Fruit fly (Drosophila melanogaster) whole organism, prepupa: ENCODE data around the gene CG13603.
A peak's percentile ranks its signal among the peaks of the same experiment; 100 is the strongest.

ENCODE experiments used
- Blimp-1 ChIP-seq: fragments of 200-800 bp; sonication (Bioruptor generic); optimal IDR thresholded peaks from 3 replicates; lab custom pipeline; 2017; ENCODE audit warnings: missing biosample characterization, missing genetic modification characterization, mild to moderate bottlenecking, moderate library complexity, missing genetic modification reagents
- CG10631 ChIP-seq: fragments of 200-800 bp; sonication (Bioruptor generic); optimal IDR thresholded peaks from 2 replicates; lab custom pipeline; 2016; ENCODE audit warnings: missing biosample characterization, missing genetic modification characterization
- CG10669 ChIP-seq: fragments of 200-800 bp; sonication (Bioruptor generic); optimal IDR thresholded peaks from 3 replicates; lab custom pipeline; 2018; ENCODE audit warnings: missing biosample characterization, mild to moderate bottlenecking, missing genetic modification characterization, moderate library complexity
- CG11294 ChIP-seq: fragments of 200-800 bp; sonication (Bioruptor generic); IDR thresholded peaks from 2 replicates; pipeline ENCODE4 v1.3.6; 2022; ENCODE audit warnings: missing biosample characterization, missing genetic modification characterization
- CG11762 ChIP-seq: fragments of 200-800 bp; sonication (Bioruptor generic); optimal IDR thresholded peaks from 3 replicates; lab custom pipeline; 2016; ENCODE audit warnings: missing biosample characterization, missing genetic modification characterization; ENCODE audit not compliant: insufficient read depth
- CG11902 ChIP-seq: fragments of 200-800 bp; sonication (Bioruptor generic); optimal IDR thresholded peaks from 3 replicates; lab custom pipeline; 2016; ENCODE audit warnings: missing biosample characterization, missing genetic modification characterization
- CG15336 ChIP-seq: fragments of 200-800 bp; sonication (Bioruptor generic); IDR thresholded peaks from 2 replicates; pipeline ENCODE4 v1.3.6; 2022; ENCODE audit warnings: missing biosample characterization, missing genetic modification characterization
- CG1621 ChIP-seq: fragments of 200-800 bp; sonication (Bioruptor generic); optimal IDR thresholded peaks from 3 replicates; lab custom pipeline; 2018; ENCODE audit warnings: missing biosample characterization, mild to moderate bottlenecking, missing genetic modification characterization
- CG16779 ChIP-seq: fragments of 200-800 bp; sonication (Bioruptor generic); optimal IDR thresholded peaks from 3 replicates; lab custom pipeline; 2017; ENCODE audit warnings: missing biosample characterization, mild to moderate bottlenecking, missing genetic modification characterization
- CG3032 ChIP-seq: fragments of 200-800 bp; optimal IDR thresholded peaks from 2 replicates; lab custom pipeline; 2019; ENCODE audit warnings: missing biosample characterization, mild to moderate bottlenecking, missing genetic modification characterization, moderate library complexity
- CG31627 ChIP-seq: fragments of 200-800 bp; sonication (Bioruptor generic); optimal IDR thresholded peaks from 3 replicates; lab custom pipeline; 2016; ENCODE audit warnings: missing biosample characterization, missing genetic modification characterization
- CG32006 ChIP-seq: fragments of 200-800 bp; sonication (Bioruptor generic); optimal IDR thresholded peaks from 3 replicates; lab custom pipeline; 2017; ENCODE audit warnings: missing biosample characterization, mild to moderate bottlenecking, missing genetic modification characterization
- CG34406 ChIP-seq: fragments of 200-800 bp; sonication (Bioruptor generic); optimal IDR thresholded peaks from 3 replicates; lab custom pipeline; 2016; ENCODE audit warnings: missing biosample characterization, missing genetic modification characterization
- CG3919 ChIP-seq: fragments of 200-800 bp; sonication (Bioruptor generic); optimal IDR thresholded peaks from 3 replicates; lab custom pipeline; 2016; ENCODE audit warnings: missing biosample characterization, missing genetic modification characterization
- CG6276 ChIP-seq: fragments of 200-800 bp; sonication (Bioruptor generic); optimal IDR thresholded peaks from 2 replicates; lab custom pipeline; 2017; ENCODE audit warnings: missing biosample characterization, mild to moderate bottlenecking, missing genetic modification characterization
- CG6792 ChIP-seq: fragments of 200-800 bp; sonication (Bioruptor generic); optimal IDR thresholded peaks from 3 replicates; lab custom pipeline; 2016; ENCODE audit warnings: missing biosample characterization, missing genetic modification characterization
- CG6854 ChIP-seq: fragments of 200-800 bp; sonication (Bioruptor generic); optimal IDR thresholded peaks from 2 replicates; lab custom pipeline; 2017; ENCODE audit warnings: missing biosample characterization, mild to moderate bottlenecking, missing genetic modification characterization
- CG7368 ChIP-seq: fragments of 200-800 bp; sonication (Bioruptor generic); optimal IDR thresholded peaks from 3 replicates; lab custom pipeline; 2016; ENCODE audit warnings: missing biosample characterization, missing genetic modification characterization
- CG8119 ChIP-seq: fragments of 200-800 bp; sonication (Bioruptor generic); IDR thresholded peaks from 3 replicates; pipeline ENCODE4 v1.3.6; 2022; ENCODE audit warnings: missing biosample characterization, missing genetic modification characterization
- CG8632 ChIP-seq: fragments of 200-800 bp; sonication (Bioruptor generic); optimal IDR thresholded peaks from 3 replicates; lab custom pipeline; 2016; ENCODE audit warnings: missing biosample characterization, missing genetic modification characterization
- CG9139 ChIP-seq: fragments of 200-800 bp; sonication (Bioruptor generic); optimal IDR thresholded peaks from 3 replicates; lab custom pipeline; 2017; ENCODE audit warnings: missing biosample characterization, mild to moderate bottlenecking, missing genetic modification characterization
- Eip78C ChIP-seq: fragments of 200-800 bp; sonication (Bioruptor generic); peaks from one replicate; lab custom pipeline; 2016; ENCODE audit warnings: missing biosample characterization, missing genetic modification characterization
- Ets96B ChIP-seq: fragments of 200-800 bp; optimal IDR thresholded peaks from 2 replicates; lab custom pipeline; 2019; ENCODE audit warnings: missing biosample characterization, mild to moderate bottlenecking, missing genetic modification characterization, moderate library complexity
- Gug ChIP-seq: fragments of 200-800 bp; sonication (Bioruptor generic); IDR thresholded peaks from 2 replicates; pipeline ENCODE4 v1.3.6; 2022; ENCODE audit warnings: missing biosample characterization, missing genetic modification characterization
- Hr39 ChIP-seq: fragments of 200-800 bp; sonication (Bioruptor generic); optimal IDR thresholded peaks from 2 replicates; lab custom pipeline; 2016; ENCODE audit warnings: missing biosample characterization, missing genetic modification characterization
- Lpt ChIP-seq: fragments of 200-800 bp; sonication (Bioruptor generic); optimal IDR thresholded peaks from 3 replicates; lab custom pipeline; 2016; ENCODE audit warnings: missing biosample characterization, missing genetic modification characterization
- Met ChIP-seq: fragments of 200-800 bp; sonication (Bioruptor generic); optimal IDR thresholded peaks from 3 replicates; lab custom pipeline; 2016; ENCODE audit warnings: missing biosample characterization, missing genetic modification characterization
- OdsH ChIP-seq: fragments of 200-800 bp; sonication (Bioruptor generic); optimal IDR thresholded peaks from 3 replicates; lab custom pipeline; 2016; ENCODE audit warnings: missing biosample characterization, missing genetic modification characterization
- Sox102F ChIP-seq: fragments of 200-800 bp; sonication (Bioruptor generic); optimal IDR thresholded peaks from 2 replicates; lab custom pipeline; 2016; ENCODE audit warnings: missing biosample characterization, mild to moderate bottlenecking, missing genetic modification characterization
- Sox14 ChIP-seq: fragments of 200-800 bp; sonication (Bioruptor generic); optimal IDR thresholded peaks from 3 replicates; lab custom pipeline; 2016; ENCODE audit warnings: missing biosample characterization, missing genetic modification characterization
- achi ChIP-seq: fragments of 200-800 bp; sonication (Bioruptor generic); optimal IDR thresholded peaks from 3 replicates; lab custom pipeline; 2016; ENCODE audit warnings: missing biosample characterization, missing genetic modification characterization
- acj6 ChIP-seq: fragments of 200-800 bp; sonication (Bioruptor generic); optimal IDR thresholded peaks from 3 replicates; lab custom pipeline; 2016; ENCODE audit warnings: missing biosample characterization, missing genetic modification characterization
- cyc ChIP-seq: fragments of 200-800 bp; sonication (Bioruptor generic); optimal IDR thresholded peaks from 3 replicates; lab custom pipeline; 2016; ENCODE audit warnings: missing biosample characterization, missing genetic modification characterization
- dsx ChIP-seq: fragments of 200-800 bp; optimal IDR thresholded peaks from 3 replicates; lab custom pipeline; 2019; ENCODE audit warnings: missing biosample characterization, mild to moderate bottlenecking, missing genetic modification characterization, moderate library complexity; ENCODE audit not compliant: poor library complexity, severe bottlenecking
- eg ChIP-seq: fragments of 200-800 bp; sonication (Bioruptor generic); IDR thresholded peaks from 3 replicates; pipeline ENCODE4 v1.3.6; 2022; ENCODE audit warnings: missing biosample characterization, missing genetic modification characterization
- esn ChIP-seq: fragments of 200-800 bp; sonication (Bioruptor generic); optimal IDR thresholded peaks from 2 replicates; lab custom pipeline; 2016; ENCODE audit warnings: missing biosample characterization, mild to moderate bottlenecking, missing genetic modification characterization, moderate library complexity
- fkh ChIP-seq: fragments of 200-800 bp; sonication (Bioruptor generic); optimal IDR thresholded peaks from 3 replicates; lab custom pipeline; 2017; ENCODE audit warnings: missing biosample characterization, mild to moderate bottlenecking, missing genetic modification characterization, moderate library complexity
- lz ChIP-seq: fragments of 200-800 bp; sonication (Bioruptor generic); optimal IDR thresholded peaks from 3 replicates; lab custom pipeline; 2016; ENCODE audit warnings: missing biosample characterization, missing genetic modification characterization
- net ChIP-seq: fragments of 200-800 bp; sonication (Bioruptor generic); optimal IDR thresholded peaks from 3 replicates; lab custom pipeline; 2016; ENCODE audit warnings: missing biosample characterization, missing genetic modification characterization
- pdm3 ChIP-seq: fragments of 200-800 bp; sonication (Bioruptor generic); optimal IDR thresholded peaks from 3 replicates; lab custom pipeline; 2016; ENCODE audit warnings: missing biosample characterization, missing genetic modification characterization
- ss ChIP-seq, 2 experiments: fragments of 200-800 bp; sonication (Bioruptor generic); optimal IDR thresholded peaks; 2 replicates in 1 of 2; 3 replicates in 1 of 2; lab custom pipeline; 2017 to 2018; ENCODE audit warnings: mild to moderate bottlenecking in 2 of 2, missing biosample characterization in 2 of 2, missing genetic modification characterization in 2 of 2, moderate library complexity in 1 of 2
- svp ChIP-seq: fragments of 200-800 bp; sonication (Bioruptor generic); peaks from one replicate; lab custom pipeline; 2016; ENCODE audit warnings: missing biosample characterization, missing genetic modification characterization
- topi ChIP-seq: fragments of 200-800 bp; sonication (Bioruptor generic); optimal IDR thresholded peaks from 3 replicates; lab custom pipeline; 2016; ENCODE audit warnings: missing biosample characterization, missing genetic modification characterization

CG13603 gene

DNA sequence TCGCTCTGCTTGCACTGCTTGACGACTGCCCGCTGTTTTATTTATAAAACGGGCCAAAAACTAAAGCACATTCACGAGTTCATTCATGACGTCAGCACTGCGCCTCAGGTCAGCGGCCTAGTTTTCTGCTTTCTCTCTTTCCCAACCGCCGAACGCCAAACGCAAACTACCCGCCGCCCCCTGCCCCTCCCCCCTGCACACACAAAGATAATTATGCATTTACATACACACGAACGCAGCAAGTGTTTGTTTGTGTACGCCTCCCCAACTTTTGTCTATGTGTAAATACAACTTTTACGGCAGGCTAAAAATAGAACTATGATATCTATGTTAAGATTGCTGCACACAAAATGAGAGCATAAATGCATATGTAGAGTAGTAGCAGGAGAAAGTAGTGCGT lies 15.2 kb downstream of the CG13603 start:
- TF ChIP-seq esn (GFP tag; lab: Kevin White, UChicago) (no peak), CG11294 (GFP tag; lab: Robert Waterston, UW) (no peak), Gug (no peak), Sox14 (GFP tag; lab: Kevin White, UChicago) (no peak), CG6792 (no peak), Blimp-1 (no peak), Ets96B (tag; lab: Kevin White, UChicago) (no peak), net (no peak)

DNA sequence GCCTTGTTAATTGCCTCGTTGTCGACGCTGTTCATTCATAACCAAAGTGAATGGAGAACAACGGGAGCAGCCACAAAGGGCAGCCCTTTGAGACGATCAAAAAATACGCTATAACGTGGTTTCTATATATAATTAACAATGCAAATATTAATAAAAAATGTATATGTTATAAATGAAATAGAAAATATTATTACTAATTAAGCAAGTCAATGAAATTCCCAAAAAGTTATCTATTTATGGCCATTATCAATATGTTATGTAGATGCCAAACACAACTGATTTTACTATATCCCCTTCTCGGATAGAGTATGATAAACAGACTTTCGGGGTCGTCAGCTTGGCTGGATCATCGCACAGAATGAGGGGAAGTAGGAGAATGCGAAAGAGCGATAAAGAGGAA lies 16.9 kb downstream of the CG13603 start:
- TF ChIP-seq acj6 (GFP tag; lab: Kevin White, UChicago) (no peak), CG10669 (GFP tag; lab: Kevin White, UChicago) (peak; percentile 26), CG8632 (GFP tag; lab: Kevin White, UChicago) (peak; percentile 24), Ets96B (tag; lab: Kevin White, UChicago) (peak; percentile 17), CG34406 (no peak), achi (peak; percentile 7), CG10631 (peak; percentile 1), CG32006 (peak; percentile 13), lz (GFP tag; lab: Kevin White, UChicago) (no peak), CG11902 (GFP tag; lab: Kevin White, UChicago) (peak; percentile 0)

DNA sequence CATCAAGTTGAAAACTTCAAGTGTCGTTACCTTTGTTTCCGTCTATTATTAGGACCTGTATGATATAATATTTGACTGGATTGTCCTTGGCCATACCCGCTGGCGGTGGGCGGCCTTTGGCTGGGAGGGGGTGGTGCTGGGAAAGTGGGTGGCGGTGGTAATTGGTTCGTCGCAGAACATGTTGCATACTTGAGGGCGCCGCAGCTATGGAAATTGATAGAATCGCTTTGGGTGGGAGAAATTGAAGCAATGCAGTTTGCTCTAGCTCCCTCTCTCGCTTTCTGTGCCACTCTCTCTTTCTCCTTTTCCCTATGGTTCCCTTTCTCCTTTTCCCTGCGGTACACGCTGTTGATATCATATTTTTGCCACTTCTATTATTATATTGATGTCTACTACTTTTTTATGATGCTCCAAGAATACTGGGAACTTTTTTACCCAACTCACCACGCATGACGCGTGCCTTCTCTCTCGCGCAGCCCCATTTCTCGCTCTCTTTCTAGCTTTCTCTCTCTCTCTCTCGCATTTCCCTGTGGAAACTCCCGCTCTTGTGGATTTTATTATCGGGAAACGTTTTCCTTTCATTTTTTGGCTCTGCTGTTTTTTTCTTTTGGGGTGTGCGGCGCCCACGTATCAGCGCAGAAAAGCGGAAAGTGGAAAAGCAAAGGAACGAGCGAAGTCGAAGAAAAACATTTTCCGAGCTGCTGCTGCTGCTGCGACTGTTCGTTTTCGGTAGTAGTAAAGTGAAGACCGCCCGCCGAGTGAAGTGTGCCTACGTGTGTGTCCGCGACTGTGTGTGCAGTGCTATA lies 21.3 kb downstream of the CG13603 start:
- TF ChIP-seq svp (GFP tag; lab: Kevin White, UChicago) (peak; percentile 12), Eip78C (peak; percentile 12), OdsH (GFP tag; lab: Kevin White, UChicago) (no peak)

DNA sequence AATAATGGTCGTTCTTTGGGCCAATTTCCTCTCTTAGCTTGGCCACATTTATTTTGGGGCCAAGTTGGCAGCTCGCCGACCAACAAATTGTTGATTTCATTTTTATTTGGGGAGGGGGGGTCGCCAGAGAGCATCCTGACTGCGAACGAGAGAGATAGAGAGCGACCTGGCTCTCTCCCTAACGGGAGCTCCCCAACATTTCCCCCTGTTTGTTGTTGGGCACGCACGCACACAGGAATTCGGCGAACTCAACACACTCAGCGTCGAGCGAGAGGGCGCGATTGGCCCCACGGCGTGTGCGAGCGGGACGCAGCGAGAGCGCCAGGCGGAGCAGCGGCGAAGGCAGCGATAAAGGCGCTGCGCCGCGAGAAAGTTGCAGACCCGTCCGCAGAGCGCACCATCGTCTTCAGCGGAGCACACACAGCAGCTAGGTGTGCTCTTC lies 23.6 kb downstream of the CG13603 start, which contains the start of gene CG31140:
TSS of gene CG31140 (plus strand) at position 400 of the 442 bp plus-strand sequence.
- no peak for TF ChIP-seq Sox14 (GFP tag; lab: Kevin White, UChicago)
- TF ChIP-seq CG7368 (GFP tag; lab: Kevin White, UChicago): peak; percentile 47
- no peak for TF ChIP-seq Blimp-1
- no peak for TF ChIP-seq OdsH (GFP tag; lab: Kevin White, UChicago)
- TF ChIP-seq CG3032 (tag; lab: Kevin White, UChicago): no peak
- TF ChIP-seq CG1621 (tag; lab: Kevin White, UChicago): peak; percentile 48
- no peak for TF ChIP-seq achi
- peak; percentile 80 for TF ChIP-seq Eip78C
- TF ChIP-seq CG8632 (GFP tag; lab: Kevin White, UChicago): no peak
- TF ChIP-seq lz (GFP tag; lab: Kevin White, UChicago): no peak
- no peak for TF ChIP-seq topi (GFP tag; lab: Kevin White, UChicago)
- no peak for TF ChIP-seq CG31627 (GFP tag; lab: Kevin White, UChicago)
- peak; percentile 45 for TF ChIP-seq svp (GFP tag; lab: Kevin White, UChicago)
- no peak for TF ChIP-seq CG9139
- no peak for TF ChIP-seq CG11762
- no peak for TF ChIP-seq CG32006
- peak; percentile 31 for TF ChIP-seq Lpt
- TF ChIP-seq CG6276: peak; percentile 27
- peak; percentile 79 for TF ChIP-seq CG6854 (GFP tag; lab: Kevin White, UChicago)
- TF ChIP-seq CG11902 (GFP tag; lab: Kevin White, UChicago): no peak
- peak; percentile 25 to 65 for TF ChIP-seq ss (GFP tag; optimal IDR thresholded peaks at IDR 0.05; lab: Kevin White, UChicago)
- no peak for TF ChIP-seq cyc (GFP tag; lab: Kevin White, UChicago)
- TF ChIP-seq Hr39 (GFP tag; lab: Kevin White, UChicago): no peak
- TF ChIP-seq eg (GFP tag; lab: Robert Waterston, UW): peak; percentile 48; the same call in 2 of the 3 replicates
- TF ChIP-seq net: peak; percentile 46
- peak; percentile 42 for TF ChIP-seq CG3919
- peak; percentile 27 for TF ChIP-seq Ets96B (tag; lab: Kevin White, UChicago)
- no peak for TF ChIP-seq pdm3
- TF ChIP-seq CG15336 (GFP tag; lab: Robert Waterston, UW): peak; percentile 21; the same call in 1 of the 2 replicates
- peak; percentile 54 for TF ChIP-seq CG16779 (tag; lab: Kevin White, UChicago)
- peak; percentile 23 for TF ChIP-seq Sox102F (GFP tag; lab: Kevin White, UChicago)
- no peak for TF ChIP-seq fkh (GFP tag; lab: Kevin White, UChicago)
- no peak for TF ChIP-seq Met
- peak; percentile 46 for TF ChIP-seq dsx (GFP tag; lab: Kevin White, UChicago)
- no peak for TF ChIP-seq CG34406
- TF ChIP-seq CG8119 (GFP tag; lab: Robert Waterston, UW): peak; percentile 48; the same call in 2 of the 3 replicates
